Fruit fly (Drosophila melanogaster): ENCODE results near the gene X11Lbeta.

Gene X11Lbeta

dm6 chrX:10602057-10602764 is 25.3 kb upstream of the X11Lbeta start, which contains the start of gene CG1628 (continued):
- TF ChIP-seq Atf-2 (GFP tag; optimal IDR thresholded peaks at IDR 0.05), result no peak
- no peak for TF ChIP-seq Hand (GFP tag; optimal IDR thresholded peaks at IDR 0.05)
- peak; percentile 11 for TF ChIP-seq CG15601 (tag; optimal IDR thresholded peaks at IDR 0.05)
- TF ChIP-seq nom (GFP tag; optimal IDR thresholded peaks at IDR 0.05), result no peak
- TF ChIP-seq CG12659 (GFP tag; optimal IDR thresholded peaks at IDR 0.05), result peak; percentile 30
- TF ChIP-seq dm (GFP tag; optimal IDR thresholded peaks at IDR 0.05), result no peak
- peak; percentile 68; the same call in 3 of the 4 replicates for TF ChIP-seq Dll (GFP tag; IDR thresholded peaks at IDR 0.05; ENCODE audit: partially characterized antibody)
- TF ChIP-seq Aef1 (GFP tag; IDR thresholded peaks at IDR 0.05), result no peak
- no peak for TF ChIP-seq zen (tag; optimal IDR thresholded peaks at IDR 0.05)
- TF ChIP-seq NfI (GFP tag; optimal IDR thresholded peaks at IDR 0.05), result no peak
- TF ChIP-seq CG10366 (GFP tag; IDR thresholded peaks at IDR 0.05), result peak; percentile 15; the same call in 1 of the 2 replicates
- TF ChIP-seq salm (tag; optimal IDR thresholded peaks at IDR 0.05), result peak; percentile 25
- TF ChIP-seq GATAe (GFP tag; conservative IDR thresholded peaks at IDR 0.05), result peak; percentile 72
- TF ChIP-seq NC2α (GFP tag; optimal IDR thresholded peaks at IDR 0.05), result peak; percentile 14
- TF ChIP-seq wdn (GFP tag; IDR thresholded peaks at IDR 0.05), result peak; percentile 32; the same call in 1 of the 2 replicates
- TF ChIP-seq HmgD (GFP tag; optimal IDR thresholded peaks at IDR 0.05), result no peak
- peak; percentile 17 for TF ChIP-seq CG9817 (tag; optimal IDR thresholded peaks at IDR 0.05)
- no peak for TF ChIP-seq CG33213 (GFP tag; optimal IDR thresholded peaks at IDR 0.05)
- TF ChIP-seq CG8388 (GFP tag; optimal IDR thresholded peaks at IDR 0.05), result no peak
- TF ChIP-seq CG4730 (GFP tag; IDR thresholded peaks at IDR 0.05), result no peak
- no peak for TF ChIP-seq CG7987 (GFP tag; optimal IDR thresholded peaks at IDR 0.05)
- no peak for TF ChIP-seq tio (GFP tag; optimal IDR thresholded peaks at IDR 0.05)
- TF ChIP-seq CG12744 (GFP tag; optimal IDR thresholded peaks at IDR 0.05), result peak; percentile 48
- no peak for TF ChIP-seq gsb (GFP tag; IDR thresholded peaks at IDR 0.05)
- TF ChIP-seq chn (GFP tag; optimal IDR thresholded peaks at IDR 0.05), result peak; percentile 12
- TF ChIP-seq CG31388 (GFP tag; optimal IDR thresholded peaks at IDR 0.05), result no peak
- TF ChIP-seq CG34422 (GFP tag; IDR thresholded peaks at IDR 0.05), result peak; percentile 60; the same call in 1 of the 3 replicates
- no peak for TF ChIP-seq Abd-B (GFP tag; optimal IDR thresholded peaks at IDR 0.05)
- TF ChIP-seq tup (GFP tag; optimal IDR thresholded peaks at IDR 0.05), result no peak
- TF ChIP-seq psq (GFP tag; optimal IDR thresholded peaks at IDR 0.05), result no peak
- TF ChIP-seq onecut (GFP tag; IDR thresholded peaks at IDR 0.05), result peak; percentile 33
- no peak for TF ChIP-seq fru (optimal IDR thresholded peaks at IDR 0.05)
- no peak for TF ChIP-seq CG8924 (tag; optimal IDR thresholded peaks at IDR 0.05)
- no peak; the same call in 1 of the 2 replicates for TF ChIP-seq CG31441 (GFP tag; IDR thresholded peaks at IDR 0.05)
- no peak for TF ChIP-seq p53 (GFP tag; optimal IDR thresholded peaks at IDR 0.05)
- TF ChIP-seq Gug (GFP tag; IDR thresholded peaks at IDR 0.05), result no peak
- peak; percentile 3 for TF ChIP-seq CG1792 (GFP tag; optimal IDR thresholded peaks at IDR 0.05)
- TF ChIP-seq Hmx (GFP tag; optimal IDR thresholded peaks at IDR 0.05), result no peak
- TF ChIP-seq Dref (GFP tag; IDR thresholded peaks at IDR 0.05), result peak; percentile 62
- TF ChIP-seq Ets65A (GFP tag), result no peak
- 0 out of 2 replicates have a peak, but pooled peaks have one; percentile 48 for TF ChIP-seq Atf6 (GFP tag; IDR thresholded peaks at IDR 0.05)
- peak; percentile 94 for TF ChIP-seq CG1832 (GFP tag; optimal IDR thresholded peaks at IDR 0.05)
- TF ChIP-seq CG10274 (GFP tag; optimal IDR thresholded peaks at IDR 0.05), result no peak
- TF ChIP-seq CoRest (tag; optimal IDR thresholded peaks at IDR 0.05), result peak; percentile 32
- no peak for TF ChIP-seq CG12155 (GFP tag; optimal IDR thresholded peaks at IDR 0.05)
- no peak for TF ChIP-seq ro (GFP tag; IDR thresholded peaks at IDR 0.05)
- no peak for TF ChIP-seq CG12236 (GFP tag; optimal IDR thresholded peaks at IDR 0.05)
- TF ChIP-seq CG3838 (GFP tag; optimal IDR thresholded peaks at IDR 0.05), result no peak
- TF ChIP-seq Xbp1 (GFP tag; optimal IDR thresholded peaks at IDR 0.05), result no peak
- TF ChIP-seq CG30431 (GFP tag; optimal IDR thresholded peaks at IDR 0.05), result no peak
- TF ChIP-seq PHDP (tag; optimal IDR thresholded peaks at IDR 0.05), result no peak
